Fruit fly (Drosophila melanogaster): ENCODE measurements around the gene CG1907.

dm6 chr3R:29625883-29626282 lies 7.0 kb downstream of the CG1907 start:
- TF ChIP-seq kni (GFP tag; optimal IDR thresholded peaks at IDR 0.05) (no peak), fd64A (GFP tag; optimal IDR thresholded peaks at IDR 0.05) (no peak), CG13624 (GFP tag; optimal IDR thresholded peaks at IDR 0.05) (peak; percentile 18), psq (GFP tag; optimal IDR thresholded peaks at IDR 0.05) (no peak), Elba2 (GFP tag; optimal IDR thresholded peaks at IDR 0.05) (no peak)
